Worm (Caenorhabditis elegans): Measurements from ENCODE around the gene fmo-1.

ce11 chrIV:10630953-10631554 lies 30.6 kb upstream of the fmo-1 start, which contains the start of gene F56C4.4:
- TF ChIP-seq nfya-1 (tag; optimal IDR thresholded peaks at IDR 0.05; ENCODE audit: borderline replicate concordance, insufficient read depth) (no peak), egrh-3 (GFP tag; IDR thresholded peaks at IDR 0.05) (no peak)
